Fruit fly (Drosophila melanogaster) S2 (cell line): Measurements from ENCODE around the gene mRpL37.

Source experiments
- CG8478 ChIP-seq: fragments of >200 bp; optimal IDR thresholded peaks from 2 replicates; lab custom pipeline; 2018
- CTCF ChIP-seq, 2 experiments: fragments of >200 bp; optimal IDR thresholded peaks; 2 replicates each; lab custom pipeline; 2018

- TF ChIP-seq CG8478 (no peak), CTCF (optimal IDR thresholded peaks at IDR 0.05; lab: Kevin White, UChicago) (no peak)
Observed at dm6 chr3R:10776047-10776659, 7.7 kb downstream of the mRpL37 start.
